Worm (Caenorhabditis elegans) whole organism, young adult: ENCODE results near the gene rps-30.

ENCODE experiments used
- B0019.2 ChIP-seq: fragments of 200-800 bp; sonication (Bioruptor generic); conservative IDR thresholded peaks from 2 replicates; pipeline ENCODE4 v1.3.6; 2022; ENCODE audit warnings: missing genetic modification reagents, missing genetic modification characterization, missing compliant biosample characterization
- C17E4.6 ChIP-seq: fragments of 200-800 bp; sonication (Bioruptor generic); IDR thresholded peaks from 2 replicates; pipeline ENCODE4 v1.3.6; 2022; ENCODE audit warnings: missing genetic modification reagents, missing genetic modification characterization, missing compliant biosample characterization
- F37B4.10 ChIP-seq: fragments of 200-800 bp; sonication (Bioruptor generic); IDR thresholded peaks from 2 replicates; pipeline ENCODE4 v1.3.6; 2022; ENCODE audit warnings: missing genetic modification characterization, missing compliant biosample characterization
- K12H6.12 ChIP-seq: fragments of 200-800 bp; sonication (Bioruptor generic); optimal IDR thresholded peaks from 2 replicates; lab custom pipeline; 2018; ENCODE audit warnings: mild to moderate bottlenecking, missing genetic modification characterization, missing compliant biosample characterization
- T26A5.8 ChIP-seq: sonication (generic microtip); optimal IDR thresholded peaks from 2 replicates; lab custom pipeline; 2016; ENCODE audit warnings: missing genetic modification characterization, missing compliant biosample characterization
- Y53F4B.3 ChIP-seq: fragments of 200-800 bp; sonication (Bioruptor generic); IDR thresholded peaks from 2 replicates; pipeline ENCODE4 v1.3.6; 2022; ENCODE audit warnings: missing genetic modification reagents, missing genetic modification characterization, missing compliant biosample characterization
- atf-7 ChIP-seq: sonication (generic microtip); optimal IDR thresholded peaks from 2 replicates; lab custom pipeline; 2017; ENCODE audit warnings: mild to moderate bottlenecking, missing genetic modification characterization, missing compliant biosample characterization
- bed-1 ChIP-seq: fragments of 200-800 bp; sonication (Bioruptor generic); IDR thresholded peaks from 2 replicates; pipeline ENCODE4 v1.3.6; 2022; ENCODE audit warnings: missing genetic modification reagents, missing genetic modification characterization, missing compliant biosample characterization
- ccch-3 ChIP-seq: fragments of 200-800 bp; sonication (Bioruptor generic); optimal IDR thresholded peaks from 2 replicates; lab custom pipeline; 2018; ENCODE audit warnings: mild to moderate bottlenecking, missing genetic modification characterization, missing compliant biosample characterization
- ceh-27 ChIP-seq: fragments of 200-800 bp; sonication (Bioruptor generic); optimal IDR thresholded peaks from 2 replicates; lab custom pipeline; 2018; ENCODE audit warnings: mild to moderate bottlenecking, missing genetic modification characterization, moderate library complexity, missing compliant biosample characterization
- ceh-58 ChIP-seq: fragments of 200-800 bp; sonication (Bioruptor generic); IDR thresholded peaks from 2 replicates; pipeline ENCODE4 v1.3.6; 2022; ENCODE audit warnings: missing genetic modification characterization, missing compliant biosample characterization
- ceh-79 ChIP-seq: sonication (generic microtip); optimal IDR thresholded peaks from 2 replicates; lab custom pipeline; 2017; ENCODE audit warnings: mild to moderate bottlenecking, missing genetic modification characterization, missing compliant biosample characterization
- chd-7 ChIP-seq: sonication (generic microtip); optimal IDR thresholded peaks from 2 replicates; lab custom pipeline; 2016; ENCODE audit warnings: mild to moderate bottlenecking, missing genetic modification characterization, moderate library complexity, missing compliant biosample characterization
- dox-1 ChIP-seq: fragments of 200-800 bp; sonication (Bioruptor generic); IDR thresholded peaks from 2 replicates; pipeline ENCODE4 v1.3.6; 2022; ENCODE audit warnings: missing genetic modification reagents, missing genetic modification characterization, missing compliant biosample characterization
- dpff-1 ChIP-seq: sonication (generic microtip); optimal IDR thresholded peaks from 2 replicates; lab custom pipeline; 2017; ENCODE audit warnings: mild to moderate bottlenecking, missing genetic modification characterization, missing compliant biosample characterization
- dpl-1 ChIP-seq: fragments of 150-350 bp; optimal IDR thresholded peaks from 2 replicates; lab custom pipeline; 2014; ENCODE audit warnings: missing biosample characterization, missing genetic modification reagents, missing genetic modification characterization
- egl-18 ChIP-seq: fragments of 200-800 bp; sonication (Bioruptor generic); IDR thresholded peaks from 2 replicates; pipeline ENCODE4 v1.3.6; 2022; ENCODE audit warnings: missing genetic modification reagents, missing genetic modification characterization, missing compliant biosample characterization
- egrh-3 ChIP-seq: fragments of 200-800 bp; sonication (Bioruptor generic); IDR thresholded peaks from 2 replicates; pipeline ENCODE4 v1.3.6; 2022; ENCODE audit warnings: missing genetic modification reagents, missing genetic modification characterization, missing compliant biosample characterization
- ets-4 ChIP-seq: fragments of 200-800 bp; sonication (Bioruptor generic); optimal IDR thresholded peaks from 2 replicates; lab custom pipeline; 2018; ENCODE audit warnings: mild to moderate bottlenecking, missing genetic modification characterization, missing compliant biosample characterization
- hlh-12 ChIP-seq: sonication (generic microtip); optimal IDR thresholded peaks from 2 replicates; lab custom pipeline; 2016; ENCODE audit warnings: missing genetic modification characterization, missing compliant biosample characterization
- lag-1 ChIP-seq: fragments of 200-800 bp; sonication (Bioruptor generic); IDR thresholded peaks from 2 replicates; pipeline ENCODE4 v1.3.6; 2022; ENCODE audit warnings: missing genetic modification reagents, missing genetic modification characterization, missing compliant biosample characterization
- let-607 ChIP-seq, 2 experiments: fragments of 200-800 bp in 1 of 2; sonication (Bioruptor generic) in 1 of 2; sonication (generic microtip) in 1 of 2; optimal IDR thresholded peaks; 2 replicates each; lab custom pipeline; 2016 to 2018; ENCODE audit warnings: mild to moderate bottlenecking in 2 of 2, missing compliant biosample characterization in 2 of 2, missing genetic modification characterization in 2 of 2, moderate library complexity in 2 of 2, missing genotype in 1 of 2
- lin-35 ChIP-seq, 3 experiments: fragments of 150-350 bp in 2 of 3; sonication (generic microtip) in 1 of 3; optimal IDR thresholded peaks; 2 replicates each; lab custom pipeline; 2014 to 2018; ENCODE audit warnings: missing biosample characterization in 3 of 3, missing genetic modification characterization in 3 of 3, missing genetic modification reagents in 3 of 3
- lin-40 ChIP-seq: sonication (generic microtip); optimal IDR thresholded peaks from 2 replicates; lab custom pipeline; 2016; ENCODE audit warnings: missing genetic modification characterization, mild to moderate bottlenecking, missing compliant biosample characterization, missing genotype, missing genetic modification reagents
- lin-54 ChIP-seq: fragments of 200-800 bp; sonication (Bioruptor generic); optimal IDR thresholded peaks from 2 replicates; lab custom pipeline; 2018; ENCODE audit warnings: mild to moderate bottlenecking, missing genetic modification characterization, missing compliant biosample characterization
- lsl-1 ChIP-seq: fragments of 200-800 bp; sonication (Bioruptor generic); optimal IDR thresholded peaks from 2 replicates; lab custom pipeline; 2018; ENCODE audit warnings: mild to moderate bottlenecking, missing genetic modification characterization, moderate library complexity, missing compliant biosample characterization
- lsy-27 ChIP-seq: sonication (generic microtip); optimal IDR thresholded peaks from 2 replicates; lab custom pipeline; 2017; ENCODE audit warnings: missing genetic modification characterization, mild to moderate bottlenecking, missing compliant biosample characterization, antibody characterized with exemption, missing genotype, borderline replicate concordance; ENCODE audit not compliant: insufficient read depth
- madf-6 ChIP-seq: fragments of 200-800 bp; sonication (Bioruptor generic); IDR thresholded peaks from 2 replicates; pipeline ENCODE4 v1.3.6; 2022; ENCODE audit warnings: missing genetic modification reagents, missing genetic modification characterization, missing compliant biosample characterization
- nfyb-1 ChIP-seq: fragments of 200-800 bp; sonication (Bioruptor generic); IDR thresholded peaks from 2 replicates; pipeline ENCODE4 v1.3.6; 2022; ENCODE audit warnings: missing genetic modification reagents, missing genetic modification characterization, missing compliant biosample characterization
- nhr-120 ChIP-seq: fragments of 200-800 bp; sonication (Bioruptor generic); IDR thresholded peaks from 2 replicates; pipeline ENCODE4 v1.3.6; 2022; ENCODE audit warnings: missing genetic modification characterization, missing compliant biosample characterization
- nhr-179 ChIP-seq: sonication (generic microtip); optimal IDR thresholded peaks from 2 replicates; lab custom pipeline; 2016; ENCODE audit warnings: mild to moderate bottlenecking, missing genetic modification characterization, missing compliant biosample characterization
- nhr-80 ChIP-seq: sonication (generic microtip); optimal IDR thresholded peaks from 2 replicates; lab custom pipeline; 2016; ENCODE audit warnings: missing genetic modification characterization, missing compliant biosample characterization
- pha-4 ChIP-seq: fragments of 150-350 bp; sonication (generic microtip); optimal IDR thresholded peaks from 2 replicates; lab custom pipeline; 2014; ENCODE audit warnings: missing biosample characterization, missing genetic modification reagents, missing genetic modification characterization
- rcor-1 ChIP-seq: fragments of 200-800 bp; sonication (Bioruptor generic); IDR thresholded peaks from 2 replicates; pipeline ENCODE4 v1.3.6; 2022; ENCODE audit warnings: missing genetic modification reagents, missing genetic modification characterization, missing compliant biosample characterization
- repo-1 ChIP-seq: sonication (generic microtip); optimal IDR thresholded peaks from 2 replicates; lab custom pipeline; 2017; ENCODE audit warnings: mild to moderate bottlenecking, missing genetic modification characterization, missing compliant biosample characterization
- rpc-1 ChIP-seq, 2 experiments: fragments of 150-350 bp in 1 of 2; sonication (generic microtip) in 1 of 2; optimal IDR thresholded peaks; 2 replicates each; lab custom pipeline; 2014 to 2018; ENCODE audit warnings: missing biosample characterization in 1 of 2, missing genetic modification characterization in 1 of 2, missing genetic modification reagents in 1 of 2, missing genotype in 1 of 2
- sea-2 ChIP-seq: fragments of 200-800 bp; sonication (Bioruptor generic); IDR thresholded peaks from 2 replicates; pipeline ENCODE4 v1.3.6; 2022; ENCODE audit warnings: missing genetic modification characterization, missing compliant biosample characterization
- snpc-1.3 ChIP-seq: sonication (generic microtip); optimal IDR thresholded peaks from 2 replicates; lab custom pipeline; 2017; ENCODE audit warnings: missing genetic modification characterization, mild to moderate bottlenecking, missing compliant biosample characterization, antibody characterized with exemption, moderate library complexity, missing genotype, missing genetic modification reagents; ENCODE audit not compliant: insufficient read depth
- somi-1 ChIP-seq: fragments of 200-800 bp; sonication (Bioruptor generic); optimal IDR thresholded peaks from 2 replicates; lab custom pipeline; 2018; ENCODE audit warnings: mild to moderate bottlenecking, missing genetic modification characterization, missing compliant biosample characterization
- unc-62 ChIP-seq: fragments of 150-350 bp; optimal IDR thresholded peaks from 2 replicates; lab custom pipeline; 2014; ENCODE audit warnings: missing biosample characterization, missing genetic modification reagents, missing genetic modification characterization
- xnd-1 ChIP-seq: sonication (generic microtip); optimal IDR thresholded peaks from 2 replicates; lab custom pipeline; 2016; ENCODE audit warnings: missing genotype, missing genetic modification reagents, missing genetic modification characterization, missing compliant biosample characterization
- zfh-2 ChIP-seq: fragments of 200-800 bp; sonication (Bioruptor generic); conservative IDR thresholded peaks from 2 replicates; pipeline ENCODE4 v1.3.6; 2022; ENCODE audit warnings: missing genetic modification reagents, missing genetic modification characterization, missing compliant biosample characterization
- zim-3 ChIP-seq: sonication (generic microtip); optimal IDR thresholded peaks from 2 replicates; lab custom pipeline; 2017; ENCODE audit warnings: mild to moderate bottlenecking, missing genetic modification characterization, moderate library complexity, missing compliant biosample characterization
- ztf-18 ChIP-seq: sonication (generic microtip); optimal IDR thresholded peaks from 2 replicates; lab custom pipeline; 2016; ENCODE audit warnings: missing genotype, mild to moderate bottlenecking, missing genetic modification characterization, missing compliant biosample characterization
- ztf-22 ChIP-seq: fragments of 200-800 bp; sonication (Bioruptor generic); optimal IDR thresholded peaks from 2 replicates; lab custom pipeline; 2018; ENCODE audit warnings: mild to moderate bottlenecking, missing genetic modification characterization, moderate library complexity, missing compliant biosample characterization
- ztf-26 ChIP-seq: sonication (generic microtip); optimal IDR thresholded peaks from 2 replicates; lab custom pipeline; 2017; ENCODE audit warnings: missing genetic modification characterization, missing compliant biosample characterization
- ztf-28 ChIP-seq: fragments of 200-800 bp; sonication (Bioruptor generic); IDR thresholded peaks from 2 replicates; pipeline ENCODE4 v1.3.6; 2022; ENCODE audit warnings: missing genetic modification reagents, missing genetic modification characterization, missing compliant biosample characterization
- ztf-6 ChIP-seq: fragments of 200-800 bp; sonication (Bioruptor generic); IDR thresholded peaks from 2 replicates; pipeline ENCODE4 v1.3.6; 2022; ENCODE audit warnings: missing genetic modification reagents, missing genetic modification characterization, missing compliant biosample characterization

rps-30 gene

DNA sequence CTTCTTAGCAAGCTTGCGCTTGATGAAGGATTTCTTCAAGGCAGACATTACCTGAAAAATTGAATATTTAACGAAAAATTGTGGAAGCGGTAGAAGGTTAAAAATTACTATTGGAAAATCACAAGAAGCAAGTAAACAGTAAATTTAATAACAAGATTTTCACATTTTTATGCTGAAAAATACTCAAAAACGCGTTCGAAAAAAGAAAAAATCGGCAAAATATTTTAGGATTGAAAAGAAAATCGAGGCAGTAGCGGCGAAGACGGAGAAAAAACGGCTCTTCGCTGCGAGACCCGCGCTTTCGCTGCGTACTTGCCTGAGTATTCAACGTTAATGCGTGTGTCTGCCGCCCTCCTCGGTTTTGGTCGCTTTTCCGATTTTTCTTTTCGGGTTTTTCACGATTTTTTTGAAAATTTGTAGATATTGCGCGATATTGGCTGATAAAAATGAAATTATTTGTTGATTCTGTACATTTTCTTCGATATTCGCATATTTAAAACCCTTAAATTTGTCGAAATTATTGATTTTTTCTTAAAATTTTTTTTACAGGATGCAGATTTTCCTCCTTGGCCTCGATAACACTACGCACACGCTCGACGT lies at the start of gene rps-30, which contains the start of gene rpl-39 (continued):
- TF ChIP-seq K12H6.12 (tag; lab: Kevin White, UChicago) (no peak), ets-4 (GFP tag; lab: Kevin White, UChicago) (no peak), xnd-1 (tag; lab: Kevin White, UChicago) (no peak), let-607 (tag; optimal IDR thresholded peaks at IDR 0.05; lab: Kevin White, UChicago) (peak in 1 of 2 experiments; percentile 22), ztf-18 (tag; lab: Kevin White, UChicago) (no peak), lin-35 (GFP tag; optimal IDR thresholded peaks at IDR 0.05; lab: Kevin White, UChicago) (peak in 1 of 3 experiments; percentile 53), ztf-22 (GFP tag; lab: Kevin White, UChicago) (no peak), snpc-1.3 (tag; lab: Kevin White, UChicago) (peak; percentile 56), ztf-28 (GFP tag; lab: Robert Waterston, UW) (no peak), nhr-120 (no peak), rpc-1 (optimal IDR thresholded peaks at IDR 0.05; lab: Kevin White, UChicago) (no peak), rpc-1 (tag; optimal IDR thresholded peaks at IDR 0.05; lab: Kevin White, UChicago) (no peak), dox-1 (GFP tag; lab: Robert Waterston, UW) (no peak; the same call in 1 of the 2 replicates), nhr-80 (peak; percentile 62), chd-7 (tag; lab: Kevin White, UChicago) (no peak), dpl-1 (GFP tag; lab: Kevin White, UChicago) (no peak), hlh-12 (tag; lab: Kevin White, UChicago) (no peak), ceh-27 (GFP tag; lab: Kevin White, UChicago) (peak; percentile 59), ztf-6 (GFP tag; lab: Robert Waterston, UW) (no peak), sea-2 (no peak), egrh-3 (GFP tag; lab: Robert Waterston, UW) (peak; percentile 34; the same call in 1 of the 2 replicates), Y53F4B.3 (no peak), bed-1 (GFP tag; lab: Robert Waterston, UW) (no peak), B0019.2 (0 out of 2 replicates have a peak, but pooled peaks have one; percentile 47), ceh-58 (GFP tag; lab: Robert Waterston, UW) (no peak), F37B4.10 (no peak), unc-62 (GFP tag; lab: Kevin White, UChicago) (peak; percentile 22), somi-1 (GFP tag; lab: Kevin White, UChicago) (peak; percentile 23), ccch-3 (GFP tag; lab: Kevin White, UChicago) (no peak), zim-3 (tag; lab: Kevin White, UChicago) (no peak), repo-1 (tag; lab: Kevin White, UChicago) (no peak), rcor-1 (GFP tag; lab: Robert Waterston, UW) (peak; percentile 72), lin-40 (peak; percentile 53), pha-4 (tag; lab: Kevin White, UChicago) (peak; percentile 29), egl-18 (no peak), nfyb-1 (GFP tag; lab: Robert Waterston, UW) (no peak), nhr-179 (tag; lab: Kevin White, UChicago) (no peak), dpff-1 (tag; lab: Kevin White, UChicago) (no peak), atf-7 (tag; lab: Kevin White, UChicago) (no peak), lag-1 (GFP tag; lab: Robert Waterston, UW) (no peak), ztf-26 (tag; lab: Kevin White, UChicago) (peak; percentile 30), lsy-27 (tag; lab: Kevin White, UChicago) (no peak), lin-54 (GFP tag; lab: Kevin White, UChicago) (peak; percentile 71), C17E4.6 (GFP tag; lab: Robert Waterston, UW) (peak; percentile 10; the same call in 1 of the 2 replicates), T26A5.8 (tag; lab: Kevin White, UChicago) (no peak), ceh-79 (no peak), madf-6 (peak; percentile 46; the same call in 1 of the 2 replicates), lsl-1 (peak; percentile 33), zfh-2 (GFP tag; lab: Robert Waterston, UW) (peak; percentile 51; the same call in 1 of the 2 replicates)
